Worm (Caenorhabditis elegans): ENCODE results near the gene Y41E3.7.

Gene Y41E3.7

ce11 chrIV:15016984-15017383, 3.1 kb downstream of the Y41E3.7 start (continued):
- no peak for TF ChIP-seq gmeb-2 (tag; optimal IDR thresholded peaks at IDR 0.05)
- no peak for TF ChIP-seq pha-2 (tag; optimal IDR thresholded peaks at IDR 0.05)
- no peak for TF ChIP-seq ceh-6 (GFP tag; optimal IDR thresholded peaks at IDR 0.05)
- peak; percentile 45 for TF ChIP-seq fkh-10 (GFP tag; optimal IDR thresholded peaks at IDR 0.05)
- TF ChIP-seq hlh-6 (tag; optimal IDR thresholded peaks at IDR 0.05) = no peak
- no peak for TF ChIP-seq tbx-2 (tag; optimal IDR thresholded peaks at IDR 0.05)

DNA sequence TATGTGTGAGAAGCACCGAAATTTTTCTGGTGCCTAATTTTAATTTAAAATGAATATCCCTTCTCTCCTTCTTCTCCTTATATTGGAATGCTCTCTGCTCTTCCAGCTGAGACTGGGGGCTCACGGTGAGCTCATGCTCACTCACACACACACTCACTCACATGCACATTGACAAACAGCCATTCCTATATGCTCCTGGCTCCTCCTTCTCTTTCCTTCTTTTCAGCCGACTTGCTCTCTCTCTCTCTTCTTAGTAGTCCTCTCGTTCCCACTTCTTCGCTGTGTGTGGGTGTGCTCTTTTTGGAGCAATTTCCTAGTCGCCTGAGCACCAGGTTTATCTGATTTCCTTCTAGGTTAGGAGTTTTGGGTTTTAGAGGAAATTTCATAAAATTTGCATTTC, 7.1 kb downstream of the Y41E3.7 start:
- TF ChIP-seq ceh-14 (tag; optimal IDR thresholded peaks at IDR 0.05) (peak; percentile 51), hlh-6 (tag; optimal IDR thresholded peaks at IDR 0.05) (no peak), unc-42 (tag; optimal IDR thresholded peaks at IDR 0.05) (peak; percentile 75), ceh-31 (tag; optimal IDR thresholded peaks at IDR 0.05) (peak; percentile 38), pat-9 (tag; optimal IDR thresholded peaks at IDR 0.05) (no peak)

- TF ChIP-seq ceh-2 (tag; optimal IDR thresholded peaks at IDR 0.05) (no peak), ceh-45 (GFP tag; IDR thresholded peaks at IDR 0.05) (no peak), sox-2 (GFP tag; IDR thresholded peaks at IDR 0.05) (no peak), ceh-18 (tag; optimal IDR thresholded peaks at IDR 0.05) (no peak), Y22D7AL.16 (tag; optimal IDR thresholded peaks at IDR 0.05) (no peak), madf-2 (tag; optimal IDR thresholded peaks at IDR 0.05) (no peak), gmeb-2 (tag; optimal IDR thresholded peaks at IDR 0.05) (no peak), nhr-232 (tag; optimal IDR thresholded peaks at IDR 0.05) (no peak), syd-9 (tag; optimal IDR thresholded peaks at IDR 0.05) (no peak), hlh-30 (tag; optimal IDR thresholded peaks at IDR 0.05; ENCODE audit: insufficient read depth) (no peak), ceh-19 (GFP tag; optimal IDR thresholded peaks at IDR 0.05) (no peak), rnt-1 (tag; optimal IDR thresholded peaks at IDR 0.05) (no peak), hlh-8 (tag; optimal IDR thresholded peaks at IDR 0.05) (no peak), elt-2 (tag; optimal IDR thresholded peaks at IDR 0.05) (no peak), nhr-11 (tag; optimal IDR thresholded peaks at IDR 0.05) (no peak), hlh-13 (GFP tag; optimal IDR thresholded peaks at IDR 0.05) (no peak)
Observed at ce11 chrIV:15024426-15024825, 10.6 kb downstream of the Y41E3.7 start.

DNA sequence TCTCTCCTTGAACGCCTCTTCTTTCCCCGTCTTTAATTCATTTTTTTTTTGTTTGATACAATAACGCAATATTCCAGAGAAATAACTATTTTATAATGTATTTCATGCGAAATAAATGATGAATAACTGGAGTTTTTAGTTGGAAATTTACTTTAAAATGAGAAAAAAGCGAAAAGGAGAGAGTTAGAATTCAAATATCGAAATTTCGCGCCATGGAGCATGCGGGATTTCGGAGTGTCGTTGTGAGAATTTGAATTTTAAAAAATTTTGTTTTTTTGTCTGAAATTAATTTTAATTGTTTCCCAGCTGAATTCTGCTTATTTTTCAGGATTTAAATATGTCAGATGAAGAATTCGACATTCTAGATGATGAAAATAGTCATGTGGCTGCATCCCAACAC, 11.5 kb downstream of the Y41E3.7 start, which contains the start of gene fcd-2:
TSS of gene fcd-2 (plus strand) at position 327 of the 400 bp plus-strand sequence.
- peak; percentile 18 for TF ChIP-seq pha-2 (tag; optimal IDR thresholded peaks at IDR 0.05)
- peak; percentile 29 for TF ChIP-seq elt-2 (tag; optimal IDR thresholded peaks at IDR 0.05)
- TF ChIP-seq nfya-1 (tag; optimal IDR thresholded peaks at IDR 0.05) = peak; percentile 39
- no peak for TF ChIP-seq che-1 (tag; optimal IDR thresholded peaks at IDR 0.05)
- TF ChIP-seq ceh-9 (tag; optimal IDR thresholded peaks at IDR 0.05) = no peak

- no peak for TF ChIP-seq ama-1 (optimal IDR thresholded peaks at IDR 0.05)
- no peak for TF ChIP-seq rnt-1 (tag; optimal IDR thresholded peaks at IDR 0.05)
- no peak for TF ChIP-seq unc-3 (GFP tag; conservative IDR thresholded peaks at IDR 0.05)
- TF ChIP-seq unc-3 (tag; optimal IDR thresholded peaks at IDR 0.05) = no peak
- TF ChIP-seq fax-1 (tag; optimal IDR thresholded peaks at IDR 0.05) = no peak
- TF ChIP-seq tbx-7 (tag; optimal IDR thresholded peaks at IDR 0.05) = no peak
- peak; percentile 97 for TF ChIP-seq nfya-1 (tag; optimal IDR thresholded peaks at IDR 0.05)
- TF ChIP-seq hlh-13 (GFP tag; optimal IDR thresholded peaks at IDR 0.05) = no peak
Observed at ce11 chrIV:15027334-15027733, 13.5 kb downstream of the Y41E3.7 start.

DNA sequence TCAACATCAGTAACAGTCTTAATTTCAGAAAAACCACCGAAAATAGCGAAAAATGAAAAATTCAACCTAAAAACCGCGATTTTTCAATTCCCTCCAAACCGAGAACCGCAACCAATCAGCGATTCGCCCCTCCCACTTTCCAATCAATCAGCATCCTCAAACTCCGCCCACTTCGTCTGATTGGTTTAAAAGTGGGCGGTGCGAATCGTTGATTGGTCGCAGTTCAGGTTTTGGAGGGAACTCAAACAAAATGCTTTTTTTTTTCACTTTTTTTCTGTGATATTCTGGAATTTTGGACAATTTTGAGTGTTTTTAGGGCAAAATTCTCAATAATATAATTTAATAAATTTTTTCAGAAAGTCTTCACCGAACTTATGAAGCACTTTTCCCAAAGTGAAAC, 14.0 kb downstream of the Y41E3.7 start:
- TF ChIP-seq nfya-1 (tag; optimal IDR thresholded peaks at IDR 0.05) (peak; percentile 85), T23F11.4 (GFP tag; optimal IDR thresholded peaks at IDR 0.05) (no peak)
